Worm (Caenorhabditis elegans) whole organism, young adult: ENCODE results near the gene enu-3.1.

Source experiments
- B0019.2 ChIP-seq: fragments of 200-800 bp; sonication (Bioruptor generic); conservative IDR thresholded peaks from 2 replicates; pipeline ENCODE4 v1.3.6; 2022; ENCODE audit warnings: missing genetic modification reagents, missing genetic modification characterization, missing compliant biosample characterization
- B0035.1 ChIP-seq: sonication (generic microtip); optimal IDR thresholded peaks from 2 replicates; lab custom pipeline; 2016; ENCODE audit warnings: missing genetic modification characterization, mild to moderate bottlenecking, missing compliant biosample characterization, missing genotype, missing genetic modification reagents
- B0336.3 ChIP-seq: fragments of 200-800 bp; sonication (Bioruptor generic); IDR thresholded peaks from 2 replicates; pipeline ENCODE4 v1.3.6; 2022; ENCODE audit warnings: missing genetic modification characterization, missing compliant biosample characterization
- F23B12.7 ChIP-seq: sonication (generic microtip); optimal IDR thresholded peaks from 2 replicates; lab custom pipeline; 2017; ENCODE audit warnings: missing genetic modification characterization, mild to moderate bottlenecking, missing compliant biosample characterization, antibody characterized with exemption, moderate library complexity; ENCODE audit not compliant: insufficient read depth
- F49E8.2 ChIP-seq: sonication (generic microtip); optimal IDR thresholded peaks from 3 replicates; lab custom pipeline; 2017; ENCODE audit warnings: missing genetic modification characterization, mild to moderate bottlenecking, missing compliant biosample characterization, antibody characterized with exemption, moderate library complexity; ENCODE audit not compliant: insufficient read depth
- T07F8.4 ChIP-seq: sonication (generic microtip); optimal IDR thresholded peaks from 2 replicates; lab custom pipeline; 2016; ENCODE audit warnings: mild to moderate bottlenecking, missing genetic modification characterization, moderate library complexity, missing compliant biosample characterization
- Y56A3A.18 ChIP-seq: fragments of 200-800 bp; sonication (Bioruptor generic); IDR thresholded peaks from 2 replicates; pipeline ENCODE4 v1.3.6; 2022; ENCODE audit warnings: missing genetic modification reagents, missing genetic modification characterization, missing compliant biosample characterization
- Y67H2A.10 ChIP-seq: fragments of 200-800 bp; sonication (Bioruptor generic); conservative IDR thresholded peaks from 2 replicates; pipeline ENCODE4 v1.3.6; 2022; ENCODE audit warnings: missing genetic modification reagents, missing genetic modification characterization, missing compliant biosample characterization
- Y95B8A.8 ChIP-seq: fragments of 200-800 bp; sonication (Bioruptor generic); IDR thresholded peaks from 2 replicates; pipeline ENCODE4 v1.3.6; 2022; ENCODE audit warnings: missing genetic modification reagents, missing genetic modification characterization, missing compliant biosample characterization
- akir-1 ChIP-seq: fragments of 200-800 bp; sonication (Bioruptor generic); optimal IDR thresholded peaks from 2 replicates; lab custom pipeline; 2018; ENCODE audit warnings: mild to moderate bottlenecking, missing genetic modification characterization, moderate library complexity, missing compliant biosample characterization
- athp-1 ChIP-seq: sonication (generic microtip); optimal IDR thresholded peaks from 2 replicates; lab custom pipeline; 2017; ENCODE audit warnings: mild to moderate bottlenecking, missing genetic modification characterization, missing compliant biosample characterization
- attf-6 ChIP-seq: fragments of 200-800 bp; sonication (Bioruptor generic); IDR thresholded peaks from 2 replicates; pipeline ENCODE4 v1.3.6; 2022; ENCODE audit warnings: missing genetic modification reagents, missing genetic modification characterization, missing compliant biosample characterization
- bed-2 ChIP-seq: fragments of 200-800 bp; sonication (Bioruptor generic); IDR thresholded peaks from 2 replicates; pipeline ENCODE4 v1.3.6; 2022; ENCODE audit warnings: missing genetic modification reagents, missing genetic modification characterization, missing compliant biosample characterization
- cebp-2 ChIP-seq: fragments of 200-800 bp; sonication (Bioruptor generic); IDR thresholded peaks from 2 replicates; pipeline ENCODE4 v1.3.6; 2022; ENCODE audit warnings: missing genetic modification characterization, missing compliant biosample characterization
- ceh-100 ChIP-seq: fragments of 200-800 bp; sonication (Bioruptor generic); IDR thresholded peaks from 2 replicates; pipeline ENCODE4 v1.3.6; 2022; ENCODE audit warnings: missing genetic modification reagents, missing genetic modification characterization, missing compliant biosample characterization
- ceh-58 ChIP-seq: fragments of 200-800 bp; sonication (Bioruptor generic); IDR thresholded peaks from 2 replicates; pipeline ENCODE4 v1.3.6; 2022; ENCODE audit warnings: missing genetic modification characterization, missing compliant biosample characterization
- chd-7 ChIP-seq: sonication (generic microtip); optimal IDR thresholded peaks from 2 replicates; lab custom pipeline; 2016; ENCODE audit warnings: mild to moderate bottlenecking, missing genetic modification characterization, moderate library complexity, missing compliant biosample characterization
- die-1 ChIP-seq: sonication (generic microtip); optimal IDR thresholded peaks from 2 replicates; lab custom pipeline; 2016; ENCODE audit warnings: missing genotype, mild to moderate bottlenecking, missing genetic modification characterization, missing compliant biosample characterization
- egrh-3 ChIP-seq: fragments of 200-800 bp; sonication (Bioruptor generic); IDR thresholded peaks from 2 replicates; pipeline ENCODE4 v1.3.6; 2022; ENCODE audit warnings: missing genetic modification reagents, missing genetic modification characterization, missing compliant biosample characterization
- hlh-26 ChIP-seq: fragments of 200-800 bp; sonication (Bioruptor generic); conservative IDR thresholded peaks from 2 replicates; pipeline ENCODE4 v1.3.6; 2022; ENCODE audit warnings: missing genetic modification reagents, missing genetic modification characterization, missing compliant biosample characterization
- hmg-20 ChIP-seq: fragments of 200-800 bp; sonication (Bioruptor generic); IDR thresholded peaks from 2 replicates; pipeline ENCODE4 v1.3.6; 2022; ENCODE audit warnings: missing genetic modification reagents, missing genetic modification characterization, missing compliant biosample characterization
- let-526 ChIP-seq: fragments of 200-800 bp; sonication (Bioruptor generic); IDR thresholded peaks from 2 replicates; pipeline ENCODE4 v1.3.6; 2022; ENCODE audit warnings: missing genetic modification reagents, missing genetic modification characterization, missing compliant biosample characterization
- lsl-1 ChIP-seq: fragments of 200-800 bp; sonication (Bioruptor generic); optimal IDR thresholded peaks from 2 replicates; lab custom pipeline; 2018; ENCODE audit warnings: mild to moderate bottlenecking, missing genetic modification characterization, moderate library complexity, missing compliant biosample characterization
- lsy-27 ChIP-seq: sonication (generic microtip); optimal IDR thresholded peaks from 2 replicates; lab custom pipeline; 2017; ENCODE audit warnings: missing genetic modification characterization, mild to moderate bottlenecking, missing compliant biosample characterization, antibody characterized with exemption, missing genotype, borderline replicate concordance; ENCODE audit not compliant: insufficient read depth
- madf-10 ChIP-seq: sonication (generic microtip); optimal IDR thresholded peaks from 2 replicates; lab custom pipeline; 2016; ENCODE audit warnings: mild to moderate bottlenecking, missing genetic modification characterization, missing compliant biosample characterization
- mel-28 ChIP-seq: sonication (generic microtip); optimal IDR thresholded peaks from 2 replicates; lab custom pipeline; 2016; ENCODE audit warnings: borderline replicate concordance, mild to moderate bottlenecking, missing genetic modification characterization, missing compliant biosample characterization
- mes-4 ChIP-seq: sonication (generic microtip); optimal IDR thresholded peaks from 2 replicates; lab custom pipeline; 2016; ENCODE audit warnings: missing genotype, missing genetic modification characterization, missing compliant biosample characterization
- nfya-1 ChIP-seq: sonication (generic microtip); optimal IDR thresholded peaks from 2 replicates; lab custom pipeline; 2017; ENCODE audit warnings: antibody characterized with exemption, missing compliant biosample characterization, missing genetic modification characterization, borderline replicate concordance; ENCODE audit not compliant: insufficient read depth
- nhr-27 ChIP-seq: fragments of 200-800 bp; sonication (Bioruptor generic); optimal IDR thresholded peaks from 2 replicates; lab custom pipeline; 2018; ENCODE audit warnings: mild to moderate bottlenecking, missing genetic modification characterization, moderate library complexity, missing compliant biosample characterization
- nhr-90 ChIP-seq: sonication (generic microtip); optimal IDR thresholded peaks from 2 replicates; lab custom pipeline; 2016; ENCODE audit warnings: missing genotype, mild to moderate bottlenecking, missing genetic modification characterization, missing compliant biosample characterization
- pbrm-1 ChIP-seq: fragments of 200-800 bp; sonication (Bioruptor generic); IDR thresholded peaks from 2 replicates; pipeline ENCODE4 v1.3.6; 2022; ENCODE audit warnings: missing genetic modification reagents, missing genetic modification characterization, missing compliant biosample characterization
- repo-1 ChIP-seq: sonication (generic microtip); optimal IDR thresholded peaks from 2 replicates; lab custom pipeline; 2017; ENCODE audit warnings: mild to moderate bottlenecking, missing genetic modification characterization, missing compliant biosample characterization
- snpc-1.3 ChIP-seq: sonication (generic microtip); optimal IDR thresholded peaks from 2 replicates; lab custom pipeline; 2017; ENCODE audit warnings: missing genetic modification characterization, mild to moderate bottlenecking, missing compliant biosample characterization, antibody characterized with exemption, moderate library complexity, missing genotype, missing genetic modification reagents; ENCODE audit not compliant: insufficient read depth
- snpc-3.4 ChIP-seq: sonication (generic microtip); optimal IDR thresholded peaks from 2 replicates; lab custom pipeline; 2017; ENCODE audit warnings: missing genetic modification characterization, mild to moderate bottlenecking, missing compliant biosample characterization, antibody characterized with exemption, moderate library complexity, missing genotype, missing genetic modification reagents
- tbx-9 ChIP-seq: sonication (generic microtip); optimal IDR thresholded peaks from 2 replicates; lab custom pipeline; 2016; ENCODE audit warnings: borderline replicate concordance, missing genetic modification characterization, inconsistent platforms, missing compliant biosample characterization
- tlf-1 ChIP-seq: fragments of 200-800 bp; sonication (Bioruptor generic); optimal IDR thresholded peaks from 2 replicates; lab custom pipeline; 2018; ENCODE audit warnings: mild to moderate bottlenecking, missing genetic modification characterization, missing compliant biosample characterization
- zfh-2 ChIP-seq: fragments of 200-800 bp; sonication (Bioruptor generic); conservative IDR thresholded peaks from 2 replicates; pipeline ENCODE4 v1.3.6; 2022; ENCODE audit warnings: missing genetic modification reagents, missing genetic modification characterization, missing compliant biosample characterization
- zim-3 ChIP-seq: sonication (generic microtip); optimal IDR thresholded peaks from 2 replicates; lab custom pipeline; 2017; ENCODE audit warnings: mild to moderate bottlenecking, missing genetic modification characterization, moderate library complexity, missing compliant biosample characterization
- ztf-6 ChIP-seq: fragments of 200-800 bp; sonication (Bioruptor generic); IDR thresholded peaks from 2 replicates; pipeline ENCODE4 v1.3.6; 2022; ENCODE audit warnings: missing genetic modification reagents, missing genetic modification characterization, missing compliant biosample characterization

enu-3.1 gene

ce11 chrIII:10396891-10397502 lies 39.1 kb upstream of the enu-3.1 start:
- TF ChIP-seq repo-1 (tag; lab: Kevin White, UChicago) (no peak), F23B12.7 (tag; lab: Kevin White, UChicago) (no peak), egrh-3 (GFP tag; lab: Robert Waterston, UW) (no peak), nhr-27 (tag; lab: Kevin White, UChicago) (no peak), madf-10 (tag; lab: Kevin White, UChicago) (no peak), mel-28 (tag; lab: Kevin White, UChicago) (no peak), hlh-26 (no peak), lsl-1 (GFP tag; lab: Kevin White, UChicago) (no peak), die-1 (tag; lab: Kevin White, UChicago) (no peak), athp-1 (tag; lab: Kevin White, UChicago) (no peak), nhr-90 (no peak), cebp-2 (GFP tag; lab: Robert Waterston, UW) (no peak), attf-6 (no peak), bed-2 (GFP tag; lab: Robert Waterston, UW) (no peak), tlf-1 (no peak), ceh-100 (GFP tag; lab: Robert Waterston, UW) (no peak), snpc-1.3 (tag; lab: Kevin White, UChicago) (no peak), zim-3 (tag; lab: Kevin White, UChicago) (no peak)

ce11 chrIII:10398919-10399318 lies 37.2 kb upstream of the enu-3.1 start:
- TF ChIP-seq zfh-2 (GFP tag; lab: Robert Waterston, UW) (peak; percentile 61), egrh-3 (GFP tag; lab: Robert Waterston, UW) (peak; percentile 32; the same call in 1 of the 2 replicates), F23B12.7 (tag; lab: Kevin White, UChicago) (no peak), ceh-58 (GFP tag; lab: Robert Waterston, UW) (0 out of 2 replicates have a peak, but pooled peaks have one; percentile 18)
- TF ChIP-seq, all 124 proteins: peak for 3

ce11 chrIII:10404918-10405317 lies 31.2 kb upstream of the enu-3.1 start, which contains the start of the genes M03C11.3 and chl-1:
Gene M03C11.3, plus strand, starts transcription at chrIII:10405070.
Gene chl-1, minus strand, starts transcription at chrIII:10405240.
- peak; percentile 16 for TF ChIP-seq chd-7 (tag; lab: Kevin White, UChicago)
- TF ChIP-seq Y56A3A.18, result peak; percentile 51; the same call in 1 of the 2 replicates
- TF ChIP-seq egrh-3 (GFP tag; lab: Robert Waterston, UW), result no peak
- TF ChIP-seq zfh-2 (GFP tag; lab: Robert Waterston, UW), result peak; percentile 38; the same call in 1 of the 2 replicates

- TF ChIP-seq Y67H2A.10 (GFP tag; lab: Robert Waterston, UW) (0 out of 2 replicates have a peak, but pooled peaks have one; percentile 57), B0019.2 (GFP tag; lab: Robert Waterston, UW) (peak; percentile 97), let-526 (GFP tag; lab: Robert Waterston, UW) (0 out of 2 replicates have a peak, but pooled peaks have one; percentile 65), B0336.3 (GFP tag; lab: Robert Waterston, UW) (peak; percentile 99), Y95B8A.8 (GFP tag; lab: Robert Waterston, UW) (peak; percentile 92), akir-1 (no peak), F49E8.2 (peak; percentile 79), snpc-3.4 (tag; lab: Kevin White, UChicago) (peak; percentile 78), hlh-26 (no peak), F23B12.7 (tag; lab: Kevin White, UChicago) (peak; percentile 63), tlf-1 (peak; percentile 96), pbrm-1 (peak; percentile 97), egrh-3 (GFP tag; lab: Robert Waterston, UW) (peak; percentile 54; the same call in 1 of the 2 replicates), lsy-27 (no peak), mes-4 (tag; lab: Kevin White, UChicago) (no peak), hmg-20 (GFP tag; lab: Robert Waterston, UW) (0 out of 2 replicates have a peak, but pooled peaks have one; percentile 50), ztf-6 (GFP tag; lab: Robert Waterston, UW) (no peak), T07F8.4 (tag; lab: Kevin White, UChicago) (no peak), tbx-9 (tag; lab: Kevin White, UChicago) (no peak), snpc-1.3 (tag; lab: Kevin White, UChicago) (peak; percentile 82), B0035.1 (tag; lab: Kevin White, UChicago) (peak; percentile 68), nfya-1 (tag; lab: Kevin White, UChicago) (no peak), mel-28 (tag; lab: Kevin White, UChicago) (peak; percentile 49)
These were observed 28.8 kb upstream of the enu-3.1 start, which contains the start of gene hat-1 for ce11 chrIII:10407198-10407663. Gene hat-1, minus strand, starts transcription at chrIII:10407248.
